Worm (Caenorhabditis elegans): Measurements from ENCODE around the gene C34C12.2.

Gene C34C12.2

ce11 chrIII:3480236-3480635, 26.6 kb downstream of the C34C12.2 start:
- TF ChIP-seq unc-62 (GFP tag; optimal IDR thresholded peaks at IDR 0.05), result no peak

- no peak for TF ChIP-seq unc-62 (GFP tag; optimal IDR thresholded peaks at IDR 0.05)
These were observed 27.4 kb downstream of the C34C12.2 start for ce11 chrIII:3480950-3481349.

- TF ChIP-seq unc-62 (GFP tag; optimal IDR thresholded peaks at IDR 0.05), result no peak
These were observed 28.7 kb downstream of the C34C12.2 start, which contains the start of gene C34C12.6 for ce11 chrIII:3482291-3482690. Gene C34C12.6 (plus strand): TSS chrIII:3482591.

- no peak for TF ChIP-seq unc-62 (GFP tag; optimal IDR thresholded peaks at IDR 0.05)
These were observed 31.4 kb downstream of the C34C12.2 start for ce11 chrIII:3484995-3485394.

- no peak for TF ChIP-seq unc-62 (GFP tag; optimal IDR thresholded peaks at IDR 0.05)
These were observed 32.5 kb downstream of the C34C12.2 start for ce11 chrIII:3486055-3486454.

- TF ChIP-seq unc-62 (GFP tag; optimal IDR thresholded peaks at IDR 0.05), result no peak
These were observed 33.5 kb downstream of the C34C12.2 start for ce11 chrIII:3487133-3487532.

ce11 chrIII:3488224-3488623, 34.6 kb downstream of the C34C12.2 start, which contains the start of gene C34C12.7:
Gene C34C12.7 (minus strand): TSS chrIII:3488341.
- TF ChIP-seq unc-62 (GFP tag; optimal IDR thresholded peaks at IDR 0.05), result no peak

ce11 chrIII:3493138-3493537, 39.6 kb downstream of the C34C12.2 start, which contains the start of gene gly-14:
Gene gly-14 (minus strand): TSS chrIII:3493238.
- no peak for TF ChIP-seq unc-62 (GFP tag; optimal IDR thresholded peaks at IDR 0.05)

- no peak for TF ChIP-seq unc-62 (GFP tag; optimal IDR thresholded peaks at IDR 0.05)
These were observed 45.4 kb downstream of the C34C12.2 start, which contains the start of gene M01F1.9 for ce11 chrIII:3498957-3499356. Gene M01F1.9 (minus strand): TSS chrIII:3499057.

ce11 chrIII:3499850-3500249, 46.3 kb downstream of the C34C12.2 start:
- no peak for TF ChIP-seq unc-62 (GFP tag; optimal IDR thresholded peaks at IDR 0.05)

- no peak for TF ChIP-seq unc-62 (GFP tag; optimal IDR thresholded peaks at IDR 0.05)
These were observed 48.7 kb downstream of the C34C12.2 start, which contains the start of gene M01F1.8 for ce11 chrIII:3502215-3502838. Gene M01F1.8 (minus strand): TSS chrIII:3502549.

- TF ChIP-seq unc-62 (GFP tag; optimal IDR thresholded peaks at IDR 0.05), result no peak
These were observed 49.7 kb downstream of the C34C12.2 start, which contains the start of gene rpl-16 for ce11 chrIII:3503286-3503685. Gene rpl-16 (minus strand): TSS chrIII:3503604.

ce11 chrIII:3504239-3504638, 50.7 kb downstream of the C34C12.2 start:
- TF ChIP-seq unc-62 (GFP tag; optimal IDR thresholded peaks at IDR 0.05), result no peak

ce11 chrIII:3505051-3505548, 51.5 kb downstream of the C34C12.2 start, which contains the start of gene lias-1:
Gene lias-1 (minus strand): TSS chrIII:3505101.
- no peak for TF ChIP-seq unc-62 (GFP tag; optimal IDR thresholded peaks at IDR 0.05)
